Fruit fly (Drosophila melanogaster) whole organism, embryonic: ENCODE results near the gene Arpc1.

Source experiments
- Antp ChIP-seq: fragments of 200-800 bp; sonication (Bioruptor generic); optimal IDR thresholded peaks from 3 replicates; lab custom pipeline; 2016; ENCODE audit warnings: missing biosample characterization, missing genetic modification characterization
- B-H2 ChIP-seq: fragments of 200-800 bp; sonication (Bioruptor generic); optimal IDR thresholded peaks from 2 replicates; lab custom pipeline; 2018; ENCODE audit warnings: missing biosample characterization, mild to moderate bottlenecking, missing genetic modification characterization
- CG12219 ChIP-seq: fragments of 200-800 bp; sonication (Bioruptor generic); optimal IDR thresholded peaks from 3 replicates; lab custom pipeline; 2018; ENCODE audit warnings: missing biosample characterization, mild to moderate bottlenecking, missing genetic modification characterization
- CG13624 ChIP-seq: fragments of 200-800 bp; sonication (Bioruptor generic); optimal IDR thresholded peaks from 2 replicates; lab custom pipeline; 2016; ENCODE audit warnings: missing biosample characterization, missing genetic modification characterization
- CG15269 ChIP-seq: fragments of 200-800 bp; sonication (Bioruptor generic); optimal IDR thresholded peaks from 2 replicates; lab custom pipeline; 2018; ENCODE audit warnings: missing biosample characterization, mild to moderate bottlenecking, missing genetic modification characterization, moderate library complexity
- CG17568 ChIP-seq: fragments of 200-800 bp; sonication (Bioruptor generic); optimal IDR thresholded peaks from 2 replicates; lab custom pipeline; 2018; ENCODE audit warnings: missing biosample characterization, mild to moderate bottlenecking, missing genetic modification characterization, moderate library complexity
- CG2889 ChIP-seq: fragments of 200-800 bp; sonication (Bioruptor generic); IDR thresholded peaks from 3 replicates; pipeline ENCODE4 v1.3.6; 2022; ENCODE audit warnings: missing biosample characterization, missing genetic modification characterization
- CG32772 ChIP-seq: fragments of 200-800 bp; sonication (Bioruptor generic); IDR thresholded peaks from 2 replicates; pipeline ENCODE4 v1.3.6; 2022; ENCODE audit warnings: missing biosample characterization, missing genetic modification characterization
- CG33213 ChIP-seq: fragments of 200-800 bp; sonication (Bioruptor generic); optimal IDR thresholded peaks from 3 replicates; lab custom pipeline; 2016; ENCODE audit warnings: missing biosample characterization, missing genetic modification characterization
- CG33557 ChIP-seq: fragments of 200-800 bp; sonication (Bioruptor generic); optimal IDR thresholded peaks from 2 replicates; lab custom pipeline; 2019; ENCODE audit warnings: missing biosample characterization, mild to moderate bottlenecking, missing genetic modification characterization, moderate library complexity
- CG4360 ChIP-seq: fragments of 200-800 bp; sonication (Bioruptor generic); IDR thresholded peaks from 2 replicates; pipeline ENCODE4 v1.3.6; 2022; ENCODE audit warnings: missing biosample characterization, missing genetic modification characterization
- CG6813 ChIP-seq: fragments of 200-800 bp; sonication (Bioruptor generic); optimal IDR thresholded peaks from 2 replicates; lab custom pipeline; 2017; ENCODE audit warnings: missing biosample characterization, missing genetic modification characterization, mild to moderate bottlenecking, moderate library complexity, missing genetic modification reagents
- CG8388 ChIP-seq: fragments of 200-800 bp; sonication (Bioruptor generic); optimal IDR thresholded peaks from 2 replicates; lab custom pipeline; 2019; ENCODE audit warnings: missing biosample characterization, mild to moderate bottlenecking, missing genetic modification characterization, moderate library complexity
- CG8765 ChIP-seq: fragments of 200-800 bp; sonication (Bioruptor generic); IDR thresholded peaks from 2 replicates; pipeline ENCODE4 v1.3.6; 2022; ENCODE audit warnings: missing biosample characterization, missing genetic modification characterization
- CG9876 ChIP-seq: fragments of 200-800 bp; sonication (Bioruptor generic); optimal IDR thresholded peaks from 2 replicates; lab custom pipeline; 2016; ENCODE audit warnings: missing biosample characterization, missing genetic modification characterization
- D19A ChIP-seq: fragments of 200-800 bp; optimal IDR thresholded peaks from 3 replicates; lab custom pipeline; 2019; ENCODE audit warnings: missing biosample characterization, mild to moderate bottlenecking, missing genetic modification characterization, moderate library complexity
- Dbx ChIP-seq: fragments of 200-800 bp; sonication (Bioruptor generic); IDR thresholded peaks from 3 replicates; pipeline ENCODE4 v1.3.6; 2022; ENCODE audit warnings: missing biosample characterization, missing genetic modification characterization
- Dip3 ChIP-seq: fragments of 200-800 bp; sonication (Bioruptor generic); optimal IDR thresholded peaks from 3 replicates; lab custom pipeline; 2016; ENCODE audit warnings: missing biosample characterization, missing genetic modification characterization
- Doc2 ChIP-seq: fragments of 200-800 bp; sonication (Bioruptor generic); IDR thresholded peaks from 2 replicates; pipeline ENCODE4 v1.3.6; 2022; ENCODE audit warnings: missing biosample characterization, missing genetic modification characterization
- Dref ChIP-seq: fragments of 200-800 bp; sonication (Bioruptor generic); IDR thresholded peaks from 2 replicates; pipeline ENCODE4 v1.3.6; 2022; ENCODE audit warnings: missing biosample characterization, missing genetic modification characterization
- H15 ChIP-seq: fragments of 200-800 bp; sonication (Bioruptor generic); IDR thresholded peaks from 3 replicates; pipeline ENCODE4 v1.3.6; 2022; ENCODE audit warnings: missing biosample characterization, missing genetic modification characterization
- MBD-R2 ChIP-seq: fragments of 200-800 bp; sonication (Bioruptor generic); IDR thresholded peaks from 2 replicates; pipeline ENCODE4 v1.3.6; 2022; ENCODE audit warnings: missing biosample characterization, missing genetic modification characterization
- MTF-1 ChIP-seq: fragments of 200-800 bp; sonication (Bioruptor generic); optimal IDR thresholded peaks from 2 replicates; lab custom pipeline; 2018; ENCODE audit warnings: missing biosample characterization, mild to moderate bottlenecking, missing genetic modification characterization, borderline replicate concordance
- Meics ChIP-seq: fragments of 200-800 bp; sonication (Bioruptor generic); optimal IDR thresholded peaks from 2 replicates; lab custom pipeline; 2017; ENCODE audit warnings: missing biosample characterization, mild to moderate bottlenecking, missing genetic modification characterization
- PHDP ChIP-seq: fragments of 200-800 bp; sonication (Bioruptor generic); optimal IDR thresholded peaks from 3 replicates; lab custom pipeline; 2018; ENCODE audit warnings: missing biosample characterization, mild to moderate bottlenecking, missing genetic modification characterization, moderate library complexity
- Rfx ChIP-seq: fragments of 200-800 bp; sonication (Bioruptor generic); IDR thresholded peaks from 2 replicates; pipeline ENCODE4 v1.3.6; 2022; ENCODE audit warnings: missing biosample characterization, missing genetic modification characterization
- Sox102F ChIP-seq: fragments of 200-800 bp; sonication (Bioruptor generic); optimal IDR thresholded peaks from 2 replicates; lab custom pipeline; 2018; ENCODE audit warnings: missing biosample characterization, mild to moderate bottlenecking, missing genetic modification characterization, moderate library complexity
- Stat92E ChIP-seq, 3 experiments: fragments of >200 bp in 2 of 3; fragments of 200-800 bp in 1 of 3; sonication (Bioruptor generic) in 1 of 3; optimal IDR thresholded peaks; 2 replicates each; lab custom pipeline; 2017 to 2019; ENCODE audit warnings: missing biosample characterization in 3 of 3, missing genetic modification characterization in 3 of 3, mild to moderate bottlenecking in 1 of 3, moderate library complexity in 1 of 3
- abd-A ChIP-seq: fragments of 200-800 bp; sonication (Bioruptor generic); optimal IDR thresholded peaks from 3 replicates; lab custom pipeline; 2019; ENCODE audit warnings: missing biosample characterization, mild to moderate bottlenecking, missing genetic modification characterization, moderate library complexity
- ato ChIP-seq: fragments of 200-800 bp; sonication (Bioruptor generic); IDR thresholded peaks from 2 replicates; pipeline ENCODE4 v1.3.6; 2022; ENCODE audit warnings: missing biosample characterization, missing genetic modification characterization; ENCODE audit not compliant: partially characterized antibody
- cas ChIP-seq: fragments of 200-800 bp; sonication (Bioruptor generic); IDR thresholded peaks from 2 replicates; pipeline ENCODE4 v1.3.6; 2022; ENCODE audit warnings: missing biosample characterization, missing genetic modification characterization
- disco-r ChIP-seq: fragments of 200-800 bp; sonication (Bioruptor generic); optimal IDR thresholded peaks from 2 replicates; lab custom pipeline; 2016; ENCODE audit warnings: missing biosample characterization, missing genetic modification characterization
- dmrt11E ChIP-seq: fragments of 200-800 bp; sonication (Bioruptor generic); optimal IDR thresholded peaks from 3 replicates; lab custom pipeline; 2018; ENCODE audit warnings: missing biosample characterization, mild to moderate bottlenecking, missing genetic modification characterization, moderate library complexity
- gfzf ChIP-seq: fragments of 200-800 bp; sonication (Bioruptor generic); optimal IDR thresholded peaks from 2 replicates; lab custom pipeline; 2016; ENCODE audit warnings: missing biosample characterization, mild to moderate bottlenecking, missing genetic modification characterization, moderate library complexity
- gsb ChIP-seq: fragments of 200-800 bp; sonication (Bioruptor generic); IDR thresholded peaks from 2 replicates; pipeline ENCODE4 v1.3.6; 2022; ENCODE audit warnings: missing biosample characterization, missing genetic modification characterization
- ham ChIP-seq: fragments of 200-800 bp; sonication (Bioruptor generic); IDR thresholded peaks from 2 replicates; pipeline ENCODE4 v1.3.6; 2022; ENCODE audit warnings: missing biosample characterization, missing genetic modification characterization
- kay ChIP-seq: fragments of 200-800 bp; sonication (Bioruptor generic); optimal IDR thresholded peaks from 2 replicates; lab custom pipeline; 2016; ENCODE audit warnings: missing biosample characterization, missing genetic modification characterization
- nau ChIP-seq: fragments of 200-800 bp; sonication (Bioruptor generic); optimal IDR thresholded peaks from 3 replicates; lab custom pipeline; 2017; ENCODE audit warnings: missing biosample characterization, mild to moderate bottlenecking, missing genetic modification characterization, missing genetic modification reagents
- nom ChIP-seq: fragments of 200-800 bp; sonication (Bioruptor generic); optimal IDR thresholded peaks from 2 replicates; lab custom pipeline; 2017; ENCODE audit warnings: missing biosample characterization, missing genetic modification characterization, mild to moderate bottlenecking, moderate library complexity, missing genetic modification reagents
- pho ChIP-seq: fragments of 200-800 bp; sonication (Bioruptor generic); optimal IDR thresholded peaks from 2 replicates; lab custom pipeline; 2016; ENCODE audit warnings: missing biosample characterization, missing genetic modification characterization
- phol ChIP-seq: fragments of 200-800 bp; sonication (Bioruptor generic); optimal IDR thresholded peaks from 3 replicates; lab custom pipeline; 2018; ENCODE audit warnings: missing biosample characterization, mild to moderate bottlenecking, missing genetic modification characterization, moderate library complexity
- row ChIP-seq: fragments of 200-800 bp; sonication (Bioruptor generic); IDR thresholded peaks from 3 replicates; pipeline ENCODE4 v1.3.6; 2022; ENCODE audit warnings: missing biosample characterization, missing genetic modification characterization
- slou ChIP-seq: fragments of 200-800 bp; sonication (Bioruptor generic); optimal IDR thresholded peaks from 3 replicates; lab custom pipeline; 2016; ENCODE audit warnings: missing biosample characterization, missing genetic modification characterization
- toy ChIP-seq: fragments of 200-800 bp; sonication (Bioruptor generic); IDR thresholded peaks from 2 replicates; pipeline ENCODE4 v1.3.6; 2022; ENCODE audit warnings: missing biosample characterization, missing genetic modification characterization
- vnd ChIP-seq: fragments of 200-800 bp; sonication (Bioruptor generic); IDR thresholded peaks from 3 replicates; pipeline ENCODE4 v1.3.6; 2022; ENCODE audit warnings: missing biosample characterization, missing genetic modification characterization; ENCODE audit not compliant: partially characterized antibody

Arpc1 gene

DNA sequence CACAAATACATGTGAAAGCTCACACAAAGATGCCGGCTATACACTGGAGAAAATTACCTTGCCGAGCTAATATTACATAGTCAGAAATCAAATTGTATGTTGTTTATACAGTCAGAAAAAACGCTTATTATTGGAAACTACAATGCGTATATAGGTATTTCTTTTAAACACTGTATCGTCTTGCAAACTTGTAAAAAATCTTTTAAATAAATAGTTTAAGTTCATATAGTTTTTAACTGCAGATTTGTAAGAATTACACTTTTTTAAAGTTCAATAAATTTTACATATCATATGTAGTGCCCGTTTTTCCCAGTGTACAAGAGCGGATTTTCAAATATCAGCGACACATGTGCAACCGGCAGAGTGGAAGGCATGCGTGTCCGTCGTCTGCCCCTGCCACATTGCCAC is 10.2 kb upstream of the Arpc1 start (continued):
- TF ChIP-seq ato (no peak), toy (GFP tag; lab: Robert Waterston, UW) (0 out of 2 replicates have a peak, but pooled peaks have one; percentile 26), Dip3 (GFP tag; lab: Kevin White, UChicago) (peak; percentile 68), pho (GFP tag; lab: Kevin White, UChicago) (peak; percentile 72), vnd (GFP tag; lab: Robert Waterston, UW) (no peak), abd-A (no peak), CG13624 (peak; percentile 75), Stat92E (GFP tag; optimal IDR thresholded peaks at IDR 0.05; lab: Kevin White, UChicago) (peak in 1 of 3 experiments; percentile 5), B-H2 (GFP tag; lab: Kevin White, UChicago) (no peak), disco-r (GFP tag; lab: Kevin White, UChicago) (peak; percentile 42), phol (tag; lab: Kevin White, UChicago) (peak; percentile 88), nau (GFP tag; lab: Kevin White, UChicago) (peak; percentile 77), CG32772 (peak; percentile 59), H15 (GFP tag; lab: Robert Waterston, UW) (0 out of 3 replicates have a peak, but pooled peaks have one; percentile 42), gsb (0 out of 2 replicates have a peak, but pooled peaks have one; percentile 38), CG33213 (peak; percentile 67), CG15269 (peak; percentile 84), Dbx (peak; percentile 73), Meics (GFP tag; lab: Kevin White, UChicago) (peak; percentile 79), Dref (no peak), kay (peak; percentile 34), MTF-1 (GFP tag; lab: Kevin White, UChicago) (no peak), PHDP (tag; lab: Kevin White, UChicago) (peak; percentile 86), CG17568 (GFP tag; lab: Kevin White, UChicago) (no peak), MBD-R2 (GFP tag; lab: Robert Waterston, UW) (0 out of 2 replicates have a peak, but pooled peaks have one; percentile 41), CG8388 (peak; percentile 80), CG12219 (GFP tag; lab: Kevin White, UChicago) (peak; percentile 72), slou (peak; percentile 64), CG4360 (GFP tag; lab: Robert Waterston, UW) (no peak), row (peak; percentile 72), cas (no peak), Rfx (GFP tag; lab: Robert Waterston, UW) (peak; percentile 61), nom (GFP tag; lab: Kevin White, UChicago) (peak; percentile 49), CG2889 (GFP tag; lab: Robert Waterston, UW) (peak; percentile 58; the same call in 1 of the 3 replicates), CG6813 (GFP tag; lab: Kevin White, UChicago) (peak; percentile 37), CG33557 (GFP tag; lab: Kevin White, UChicago) (peak; percentile 5), D19A (tag; lab: Kevin White, UChicago) (peak; percentile 85), gfzf (no peak), Antp (GFP tag; lab: Kevin White, UChicago) (peak; percentile 65), CG8765 (no peak), dmrt11E (tag; lab: Kevin White, UChicago) (peak; percentile 75), Sox102F (peak; percentile 90), Doc2 (GFP tag; lab: Robert Waterston, UW) (no peak), CG9876 (no peak), ham (no peak)
